Worm (Caenorhabditis elegans) whole organism, young adult: ENCODE measurements around the gene lron-14.
A peak's percentile ranks its signal among the peaks of the same experiment; 100 is the strongest.

Experiments
- T07F8.4 ChIP-seq: sonication (generic microtip); optimal IDR thresholded peaks from 2 replicates; lab custom pipeline; 2016; ENCODE audit warnings: mild to moderate bottlenecking, missing genetic modification characterization, moderate library complexity, missing compliant biosample characterization
- ama-1 ChIP-seq, 3 experiments: fragments of 150-350 bp in 1 of 3; sonication (generic microtip) in 2 of 3; optimal IDR thresholded peaks; 2 replicates each; lab custom pipeline; 2014 to 2018; ENCODE audit warnings: missing biosample characterization in 2 of 3, missing genetic modification characterization in 2 of 3, missing genetic modification reagents in 2 of 3
- bed-1 ChIP-seq: fragments of 200-800 bp; sonication (Bioruptor generic); IDR thresholded peaks from 2 replicates; pipeline ENCODE4 v1.3.6; 2022; ENCODE audit warnings: missing genetic modification reagents, missing genetic modification characterization, missing compliant biosample characterization
- hmg-20 ChIP-seq: fragments of 200-800 bp; sonication (Bioruptor generic); IDR thresholded peaks from 2 replicates; pipeline ENCODE4 v1.3.6; 2022; ENCODE audit warnings: missing genetic modification reagents, missing genetic modification characterization, missing compliant biosample characterization
- hrde-1 ChIP-seq: sonication (generic microtip); optimal IDR thresholded peaks from 2 replicates; lab custom pipeline; 2016; ENCODE audit warnings: missing genetic modification characterization, mild to moderate bottlenecking, missing compliant biosample characterization, moderate library complexity, missing genotype, missing genetic modification reagents, borderline replicate concordance
- nhr-120 ChIP-seq: fragments of 200-800 bp; sonication (Bioruptor generic); IDR thresholded peaks from 2 replicates; pipeline ENCODE4 v1.3.6; 2022; ENCODE audit warnings: missing genetic modification characterization, missing compliant biosample characterization
- pha-4 ChIP-seq: fragments of 150-350 bp; sonication (generic microtip); optimal IDR thresholded peaks from 2 replicates; lab custom pipeline; 2014; ENCODE audit warnings: missing biosample characterization, missing genetic modification reagents, missing genetic modification characterization
- sdz-38 ChIP-seq: sonication (generic microtip); optimal IDR thresholded peaks from 2 replicates; lab custom pipeline; 2016; ENCODE audit warnings: missing genotype, missing genetic modification characterization, missing compliant biosample characterization
- snpc-4 ChIP-seq, 5 experiments: fragments of 150-350 bp in 1 of 5; sonication (generic microtip) in 4 of 5; optimal IDR thresholded peaks; 2 replicates each; lab custom pipeline; 2014 to 2018; ENCODE audit warnings: missing genetic modification characterization in 5 of 5, missing biosample characterization in 3 of 5, antibody characterized with exemption in 2 of 5, mild to moderate bottlenecking in 2 of 5, missing compliant biosample characterization in 2 of 5, missing genotype in 2 of 5, moderate library complexity in 2 of 5, missing genetic modification reagents in 1 of 5
- tbp1 ChIP-seq: fragments of 200-800 bp; sonication (Bioruptor generic); optimal IDR thresholded peaks from 2 replicates; lab custom pipeline; 2018; ENCODE audit warnings: mild to moderate bottlenecking, missing genetic modification characterization, missing compliant biosample characterization
- unc-130 ChIP-seq: sonication (generic microtip); optimal IDR thresholded peaks from 2 replicates; lab custom pipeline; 2016; ENCODE audit warnings: missing genetic modification reagents, missing genetic modification characterization, missing compliant biosample characterization
- unc-62 ChIP-seq: fragments of 150-350 bp; optimal IDR thresholded peaks from 2 replicates; lab custom pipeline; 2014; ENCODE audit warnings: missing biosample characterization, missing genetic modification reagents, missing genetic modification characterization

DNA sequence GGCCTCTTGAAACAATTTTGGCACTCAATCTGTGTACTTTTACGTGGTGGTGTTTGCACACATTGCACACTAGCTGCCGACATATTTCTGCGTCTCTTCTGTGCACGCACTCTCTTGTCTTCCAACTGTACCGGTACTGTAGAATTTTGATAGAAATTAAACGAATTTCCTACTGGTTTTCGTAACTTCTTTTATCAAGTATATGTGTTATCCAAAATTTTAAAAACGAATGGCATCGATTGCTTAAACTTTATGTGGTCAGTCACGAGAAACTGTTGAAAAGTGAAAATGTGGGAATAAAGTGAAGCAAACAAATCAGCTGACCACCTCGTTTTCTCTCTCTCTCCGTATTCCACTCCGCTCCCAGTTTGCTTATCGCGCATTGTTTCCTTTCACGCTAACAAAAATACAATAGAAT lies 53.0 kb downstream of the lron-14 start:
- no peak for TF ChIP-seq ama-1 (optimal IDR thresholded peaks at IDR 0.05; lab: Kevin White, UChicago)
- TF ChIP-seq ama-1 (GFP tag; optimal IDR thresholded peaks at IDR 0.05; lab: Kevin White, UChicago): no peak
- no peak for TF ChIP-seq bed-1 (GFP tag; lab: Robert Waterston, UW)
- TF ChIP-seq nhr-120 (GFP tag; lab: Robert Waterston, UW): no peak
- TF ChIP-seq hrde-1: no peak
- TF ChIP-seq tbp1 (GFP tag; lab: Kevin White, UChicago): peak; percentile 17
- TF ChIP-seq snpc-4 (GFP tag; optimal IDR thresholded peaks at IDR 0.05; lab: Kevin White, UChicago): peak; percentile 72
- TF ChIP-seq snpc-4 (tag; optimal IDR thresholded peaks at IDR 0.05; lab: Kevin White, UChicago): peak; percentile 69 to 87 (median 85)
- no peak for TF ChIP-seq pha-4 (tag; lab: Kevin White, UChicago)
- no peak for TF ChIP-seq unc-130 (GFP tag; lab: Kevin White, UChicago)
- no peak for TF ChIP-seq sdz-38 (tag; lab: Kevin White, UChicago)
- no peak for TF ChIP-seq unc-62 (GFP tag; lab: Kevin White, UChicago)
- no peak for TF ChIP-seq T07F8.4 (tag; lab: Kevin White, UChicago)
- TF ChIP-seq hmg-20 (GFP tag; lab: Robert Waterston, UW): no peak
